Fruit fly (Drosophila melanogaster) whole organism, embryonic: ENCODE measurements around the gene Src64B.
A peak's percentile ranks its signal among the peaks of the same experiment; 100 is the strongest.

Experiments
- B-H1 ChIP-seq: fragments of 200-800 bp; sonication (Bioruptor generic); IDR thresholded peaks from 3 replicates; pipeline ENCODE4 v1.3.6; 2022; ENCODE audit warnings: missing biosample characterization, missing genetic modification characterization
- B-H2 ChIP-seq: fragments of 200-800 bp; sonication (Bioruptor generic); optimal IDR thresholded peaks from 2 replicates; lab custom pipeline; 2018; ENCODE audit warnings: missing biosample characterization, mild to moderate bottlenecking, missing genetic modification characterization
- CG10462 ChIP-seq: fragments of 200-800 bp; sonication (Bioruptor generic); optimal IDR thresholded peaks from 2 replicates; lab custom pipeline; 2016; ENCODE audit warnings: missing biosample characterization, missing genetic modification characterization
- CG12219 ChIP-seq: fragments of 200-800 bp; sonication (Bioruptor generic); optimal IDR thresholded peaks from 3 replicates; lab custom pipeline; 2018; ENCODE audit warnings: missing biosample characterization, mild to moderate bottlenecking, missing genetic modification characterization
- CG12299 ChIP-seq: fragments of 200-800 bp; sonication (Bioruptor generic); optimal IDR thresholded peaks from 2 replicates; lab custom pipeline; 2018; ENCODE audit warnings: missing biosample characterization, mild to moderate bottlenecking, missing genetic modification characterization
- CG12769 ChIP-seq: fragments of 200-800 bp; sonication (Bioruptor generic); optimal IDR thresholded peaks from 2 replicates; lab custom pipeline; 2019; ENCODE audit warnings: missing biosample characterization, mild to moderate bottlenecking, missing genetic modification characterization, moderate library complexity
- CG13287 ChIP-seq: fragments of 200-800 bp; sonication (Bioruptor generic); IDR thresholded peaks from 2 replicates; pipeline ENCODE4 v1.3.6; 2022; ENCODE audit warnings: missing biosample characterization, missing genetic modification characterization; ENCODE audit not compliant: partially characterized antibody
- CG17385 ChIP-seq: fragments of 200-800 bp; sonication (Bioruptor generic); optimal IDR thresholded peaks from 3 replicates; lab custom pipeline; 2018; ENCODE audit warnings: missing biosample characterization, mild to moderate bottlenecking, missing genetic modification characterization
- CG18599 ChIP-seq: fragments of 200-800 bp; sonication (Bioruptor generic); optimal IDR thresholded peaks from 3 replicates; lab custom pipeline; 2017; ENCODE audit warnings: missing biosample characterization, missing genetic modification characterization, mild to moderate bottlenecking, moderate library complexity, missing genetic modification reagents
- CG30403 ChIP-seq: fragments of 200-800 bp; sonication (Bioruptor generic); optimal IDR thresholded peaks from 3 replicates; lab custom pipeline; 2016; ENCODE audit warnings: missing biosample characterization, missing genetic modification characterization
- CG31365 ChIP-seq: fragments of 200-800 bp; sonication (Bioruptor generic); optimal IDR thresholded peaks from 2 replicates; lab custom pipeline; 2018; ENCODE audit warnings: missing biosample characterization, mild to moderate bottlenecking, missing genetic modification characterization
- CG32532 ChIP-seq: fragments of 200-800 bp; sonication (Bioruptor generic); IDR thresholded peaks from 2 replicates; pipeline ENCODE4 v1.3.6; 2022; ENCODE audit warnings: missing biosample characterization, missing genetic modification characterization
- CG4360 ChIP-seq: fragments of 200-800 bp; sonication (Bioruptor generic); IDR thresholded peaks from 2 replicates; pipeline ENCODE4 v1.3.6; 2022; ENCODE audit warnings: missing biosample characterization, missing genetic modification characterization
- CG4424 ChIP-seq: fragments of 200-800 bp; sonication (Bioruptor generic); optimal IDR thresholded peaks from 3 replicates; lab custom pipeline; 2016; ENCODE audit warnings: missing biosample characterization, missing genetic modification characterization
- CG4617 ChIP-seq: fragments of 200-800 bp; sonication (Bioruptor generic); optimal IDR thresholded peaks from 3 replicates; lab custom pipeline; 2016; ENCODE audit warnings: missing biosample characterization, missing genetic modification characterization, borderline replicate concordance
- CG7271 ChIP-seq: fragments of 200-800 bp; sonication (Bioruptor generic); optimal IDR thresholded peaks from 2 replicates; lab custom pipeline; 2018; ENCODE audit warnings: missing biosample characterization, mild to moderate bottlenecking, missing genetic modification characterization, moderate library complexity
- CG8089 ChIP-seq: fragments of 200-800 bp; sonication (Bioruptor generic); optimal IDR thresholded peaks from 3 replicates; lab custom pipeline; 2016; ENCODE audit warnings: missing biosample characterization, missing genetic modification characterization
- CG9876 ChIP-seq: fragments of 200-800 bp; sonication (Bioruptor generic); optimal IDR thresholded peaks from 2 replicates; lab custom pipeline; 2016; ENCODE audit warnings: missing biosample characterization, missing genetic modification characterization
- Deaf1 ChIP-seq: fragments of 200-800 bp; optimal IDR thresholded peaks from 3 replicates; lab custom pipeline; 2019; ENCODE audit warnings: missing biosample characterization, mild to moderate bottlenecking, missing genetic modification characterization, moderate library complexity
- Fer2 ChIP-seq: fragments of 200-800 bp; sonication (Bioruptor generic); optimal IDR thresholded peaks from 2 replicates; lab custom pipeline; 2018; ENCODE audit warnings: missing biosample characterization, mild to moderate bottlenecking, missing genetic modification characterization, moderate library complexity
- H2.0 ChIP-seq: fragments of 200-800 bp; sonication (Bioruptor generic); IDR thresholded peaks from 2 replicates; pipeline ENCODE4 v1.3.6; 2022; ENCODE audit warnings: missing biosample characterization, missing genetic modification characterization
- Hmr ChIP-seq: fragments of 200-800 bp; sonication (Bioruptor generic); optimal IDR thresholded peaks from 3 replicates; lab custom pipeline; 2017; ENCODE audit warnings: mild to moderate bottlenecking, missing biosample characterization, missing genetic modification reagents, missing genetic modification characterization
- MESR4 ChIP-seq: fragments of 200-800 bp; sonication (Bioruptor generic); optimal IDR thresholded peaks from 2 replicates; lab custom pipeline; 2018; ENCODE audit warnings: missing biosample characterization, mild to moderate bottlenecking, missing genetic modification characterization, moderate library complexity
- Six4 ChIP-seq: fragments of 200-800 bp; sonication (Bioruptor generic); optimal IDR thresholded peaks from 2 replicates; lab custom pipeline; 2016; ENCODE audit warnings: missing biosample characterization, missing genetic modification characterization
- Sox100B ChIP-seq: fragments of 200-800 bp; sonication (Bioruptor generic); optimal IDR thresholded peaks from 3 replicates; lab custom pipeline; 2018; ENCODE audit warnings: missing biosample characterization, mild to moderate bottlenecking, missing genetic modification characterization
- Sry-β ChIP-seq: fragments of 200-800 bp; sonication (Bioruptor generic); optimal IDR thresholded peaks from 2 replicates; lab custom pipeline; 2018; ENCODE audit warnings: missing biosample characterization, mild to moderate bottlenecking, missing genetic modification characterization, moderate library complexity
- ac ChIP-seq: fragments of 200-800 bp; sonication (Bioruptor generic); optimal IDR thresholded peaks from 3 replicates; lab custom pipeline; 2017; ENCODE audit warnings: missing biosample characterization, mild to moderate bottlenecking, missing genetic modification characterization
- ash1 ChIP-seq: fragments of 200-800 bp; sonication (Bioruptor generic); optimal IDR thresholded peaks from 2 replicates; lab custom pipeline; 2018; ENCODE audit warnings: missing biosample characterization, mild to moderate bottlenecking, missing genetic modification characterization
- bsh ChIP-seq, 2 experiments: fragments of 200-800 bp; sonication (Bioruptor generic); optimal IDR thresholded peaks; 2 replicates each; lab custom pipeline; 2017 to 2018; ENCODE audit warnings: mild to moderate bottlenecking in 2 of 2, missing biosample characterization in 2 of 2, missing genetic modification characterization in 2 of 2, moderate library complexity in 1 of 2
- cato ChIP-seq: fragments of 200-800 bp; sonication (Bioruptor generic); optimal IDR thresholded peaks from 2 replicates; lab custom pipeline; 2016; ENCODE audit warnings: missing biosample characterization, missing genetic modification characterization, borderline replicate concordance
- chinmo ChIP-seq: fragments of 200-800 bp; sonication (Bioruptor generic); IDR thresholded peaks from 4 replicates; pipeline ENCODE4 v1.3.6; 2022; ENCODE audit warnings: missing biosample characterization, missing genetic modification characterization; ENCODE audit not compliant: partially characterized antibody
- crp ChIP-seq, 2 experiments: fragments of 200-800 bp; sonication (Bioruptor generic); optimal IDR thresholded peaks; 2 replicates in 1 of 2; 3 replicates in 1 of 2; lab custom pipeline; 2017; ENCODE audit warnings: missing biosample characterization in 2 of 2, missing genetic modification characterization in 2 of 2, mild to moderate bottlenecking in 1 of 2, moderate library complexity in 1 of 2
- emc ChIP-seq: fragments of 200-800 bp; sonication (Bioruptor generic); optimal IDR thresholded peaks from 2 replicates; lab custom pipeline; 2016; ENCODE audit warnings: missing biosample characterization, missing genetic modification characterization
- eyg ChIP-seq: fragments of 200-800 bp; sonication (Bioruptor generic); optimal IDR thresholded peaks from 3 replicates; lab custom pipeline; 2016; ENCODE audit warnings: missing biosample characterization, missing genetic modification characterization
- fd102C ChIP-seq: fragments of 200-800 bp; sonication (Bioruptor generic); optimal IDR thresholded peaks from 2 replicates; lab custom pipeline; 2018; ENCODE audit warnings: missing biosample characterization, mild to moderate bottlenecking, missing genetic modification characterization, moderate library complexity
- gcm2 ChIP-seq: fragments of 200-800 bp; sonication (Bioruptor generic); optimal IDR thresholded peaks from 2 replicates; lab custom pipeline; 2016; ENCODE audit warnings: missing biosample characterization, missing genetic modification characterization
- ind ChIP-seq: fragments of 200-800 bp; sonication (Bioruptor generic); optimal IDR thresholded peaks from 3 replicates; lab custom pipeline; 2016; ENCODE audit warnings: missing biosample characterization, missing genetic modification characterization
- insv ChIP-seq, 2 experiments: fragments of 200-800 bp; sonication (Bioruptor generic); optimal IDR thresholded peaks; 3 replicates each; lab custom pipeline; 2016 to 2018; ENCODE audit warnings: missing biosample characterization in 2 of 2, missing genetic modification characterization in 2 of 2
- kni ChIP-seq: fragments of 200-800 bp; sonication (Bioruptor generic); optimal IDR thresholded peaks from 3 replicates; lab custom pipeline; 2017; ENCODE audit warnings: mild to moderate bottlenecking, missing biosample characterization, missing genetic modification reagents, missing genetic modification characterization
- odd ChIP-seq: fragments of 200-800 bp; sonication (Bioruptor generic); optimal IDR thresholded peaks from 2 replicates; lab custom pipeline; 2017; ENCODE audit warnings: missing biosample characterization, mild to moderate bottlenecking, missing genetic modification characterization
- org-1 ChIP-seq: fragments of 200-800 bp; sonication (Bioruptor generic); optimal IDR thresholded peaks from 2 replicates; lab custom pipeline; 2017; ENCODE audit warnings: missing biosample characterization, missing genetic modification characterization
- otp ChIP-seq: fragments of 200-800 bp; sonication (Bioruptor generic); IDR thresholded peaks from 3 replicates; pipeline ENCODE4, ENCODE4 v1.3.6; 2022; ENCODE audit warnings: missing biosample characterization, missing genetic modification characterization
- phol ChIP-seq: fragments of 200-800 bp; sonication (Bioruptor generic); optimal IDR thresholded peaks from 3 replicates; lab custom pipeline; 2018; ENCODE audit warnings: missing biosample characterization, mild to moderate bottlenecking, missing genetic modification characterization, moderate library complexity
- sima ChIP-seq: fragments of 200-800 bp; sonication (Bioruptor generic); optimal IDR thresholded peaks from 2 replicates; lab custom pipeline; 2016; ENCODE audit warnings: missing biosample characterization, missing genetic modification characterization
- slbo ChIP-seq: fragments of 200-800 bp; sonication (Bioruptor generic); IDR thresholded peaks from 2 replicates; pipeline ENCODE4 v1.3.6; 2022; ENCODE audit warnings: missing biosample characterization, missing genetic modification characterization
- tin ChIP-seq: fragments of 200-800 bp; sonication (Bioruptor generic); optimal IDR thresholded peaks from 3 replicates; lab custom pipeline; 2016; ENCODE audit warnings: missing biosample characterization, missing genetic modification characterization
- vfl ChIP-seq: fragments of 200-800 bp; sonication (Bioruptor generic); optimal IDR thresholded peaks from 2 replicates; lab custom pipeline; 2016; ENCODE audit warnings: missing biosample characterization, missing genetic modification characterization
- yki ChIP-seq: fragments of >200 bp; optimal IDR thresholded peaks from 3 replicates; lab custom pipeline; 2018

Gene Src64B

DNA sequence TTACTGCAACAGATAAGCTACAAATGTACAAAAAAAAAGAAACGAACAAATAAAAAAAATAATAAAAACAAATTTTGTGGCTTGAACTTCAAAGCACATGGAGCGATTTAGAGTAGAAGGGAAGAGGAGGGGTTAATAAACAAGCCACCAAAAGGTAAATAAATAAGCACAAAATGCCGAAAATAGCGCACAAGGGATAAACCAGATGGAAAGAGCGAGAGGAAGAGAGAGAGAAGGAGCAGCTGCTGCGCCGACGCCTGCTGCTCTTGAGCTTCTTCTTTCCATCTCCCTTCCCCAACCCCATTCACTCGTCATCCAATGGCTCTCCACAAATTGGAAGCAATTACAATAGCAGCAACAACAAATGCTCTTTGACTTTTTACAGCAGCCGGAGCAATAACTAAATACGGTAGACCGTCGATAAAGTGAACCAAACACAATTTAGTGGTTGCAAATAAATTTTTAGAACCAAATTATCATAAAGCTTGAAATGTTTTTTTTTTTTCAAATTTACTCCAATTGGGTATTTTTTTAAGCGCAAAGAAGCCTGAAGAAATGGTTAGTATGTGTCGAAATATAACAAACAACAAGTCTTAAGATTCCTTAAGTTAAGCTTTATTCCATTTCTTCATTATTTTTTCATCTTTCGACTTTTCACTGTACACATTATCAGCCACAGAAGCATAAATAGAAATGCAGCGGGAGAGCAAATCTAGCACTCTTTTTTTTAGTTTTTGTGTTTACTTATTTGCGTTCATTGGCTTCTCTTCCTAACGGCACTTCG lies 1.4 kb downstream of the Src64B start (continued):
- TF ChIP-seq Sry-β (GFP tag; lab: Kevin White, UChicago) (no peak), CG31365 (peak; percentile 54), CG9876 (GFP tag; lab: Kevin White, UChicago) (peak; percentile 68), org-1 (GFP tag; lab: Kevin White, UChicago) (peak; percentile 81), phol (tag; lab: Kevin White, UChicago) (peak; percentile 94), B-H2 (peak; percentile 35), CG12219 (peak; percentile 80), cato (GFP tag; lab: Kevin White, UChicago) (peak; percentile 74), insv (GFP tag; optimal IDR thresholded peaks at IDR 0.05; lab: Kevin White, UChicago) (peak in 1 of 2 experiments; percentile 41), CG10462 (GFP tag; lab: Kevin White, UChicago) (peak; percentile 77), otp (0 out of 3 replicates have a peak, but pooled peaks have one; percentile 30), CG4617 (GFP tag; lab: Kevin White, UChicago) (peak; percentile 74), Deaf1 (tag; lab: Kevin White, UChicago) (peak; percentile 51), CG30403 (GFP tag; lab: Kevin White, UChicago) (peak; percentile 87), Hmr (GFP tag; lab: Kevin White, UChicago) (peak; percentile 76), CG12769 (peak; percentile 79), ash1 (peak; percentile 38), CG8089 (peak; percentile 82), H2.0 (GFP tag; lab: Robert Waterston, UW) (peak; percentile 74), ac (GFP tag; lab: Kevin White, UChicago) (peak; percentile 69), crp (GFP tag; optimal IDR thresholded peaks at IDR 0.05; lab: Kevin White, UChicago) (peak in 1 of 2 experiments; percentile 37), CG4360 (GFP tag; lab: Robert Waterston, UW) (0 out of 2 replicates have a peak, but pooled peaks have one; percentile 47), yki (no peak), CG18599 (GFP tag; lab: Kevin White, UChicago) (peak; percentile 93), bsh (GFP tag; optimal IDR thresholded peaks at IDR 0.05; lab: Kevin White, UChicago) (peak; percentile 87 to 91), ind (GFP tag; lab: Kevin White, UChicago) (peak; percentile 90), CG32532 (GFP tag; lab: Robert Waterston, UW) (peak; percentile 84), CG7271 (tag; lab: Kevin White, UChicago) (no peak), fd102C (no peak), CG12299 (tag; lab: Kevin White, UChicago) (peak; percentile 57), Fer2 (tag; lab: Kevin White, UChicago) (peak; percentile 77), CG13287 (GFP tag; lab: Robert Waterston, UW) (no peak), B-H1 (GFP tag; lab: Robert Waterston, UW) (peak; percentile 72), tin (GFP tag; lab: Kevin White, UChicago) (peak; percentile 89), chinmo (GFP tag; lab: Robert Waterston, UW) (0 out of 4 replicates have a peak, but pooled peaks have one; percentile 49), gcm2 (peak; percentile 74), odd (GFP tag; lab: Kevin White, UChicago) (peak; percentile 75), CG4424 (GFP tag; lab: Kevin White, UChicago) (peak; percentile 91), MESR4 (GFP tag; lab: Kevin White, UChicago) (no peak), kni (peak; percentile 50), slbo (peak; percentile 89), CG17385 (GFP tag; lab: Kevin White, UChicago) (peak; percentile 82), emc (peak; percentile 65), Sox100B (GFP tag; lab: Kevin White, UChicago) (peak; percentile 91), vfl (GFP tag; lab: Kevin White, UChicago) (peak; percentile 51), eyg (peak; percentile 72), sima (GFP tag; lab: Kevin White, UChicago) (peak; percentile 50), Six4 (GFP tag; lab: Kevin White, UChicago) (peak; percentile 87)
